Fruit fly (Drosophila melanogaster) whole organism, embryonic: ENCODE results near the gene CG13309.
A peak's percentile ranks its signal among the peaks of the same experiment; 100 is the strongest.

Experiments used
- Asciz ChIP-seq: fragments of 200-800 bp; sonication (Bioruptor generic); optimal IDR thresholded peaks from 2 replicates; lab custom pipeline; 2017; ENCODE audit warnings: missing biosample characterization, mild to moderate bottlenecking, missing genetic modification characterization, missing genetic modification reagents
- BEAF-32 ChIP-seq: fragments of 200-800 bp; sonication (Bioruptor generic); optimal IDR thresholded peaks from 3 replicates; lab custom pipeline; 2017; ENCODE audit warnings: missing biosample characterization, missing genetic modification characterization, mild to moderate bottlenecking, moderate library complexity, missing genetic modification reagents
- CG10431 ChIP-seq: fragments of 200-800 bp; sonication (Bioruptor generic); optimal IDR thresholded peaks from 3 replicates; lab custom pipeline; 2018; ENCODE audit warnings: missing biosample characterization, mild to moderate bottlenecking, missing genetic modification characterization
- CG11085 ChIP-seq: fragments of 200-800 bp; sonication (Bioruptor generic); IDR thresholded peaks from 2 replicates; pipeline ENCODE4 v1.3.6; 2022; ENCODE audit warnings: missing biosample characterization, missing genetic modification characterization
- CG11093 ChIP-seq: fragments of 200-800 bp; sonication (Bioruptor generic); IDR thresholded peaks from 3 replicates; pipeline ENCODE4 v1.3.6; 2022; ENCODE audit warnings: missing biosample characterization, missing genetic modification characterization
- CG11456 ChIP-seq: fragments of 200-800 bp; sonication (Bioruptor generic); IDR thresholded peaks from 3 replicates; pipeline ENCODE4 v1.3.6; 2022; ENCODE audit warnings: missing biosample characterization, missing genetic modification characterization
- CG12659 ChIP-seq: fragments of 200-800 bp; sonication (Bioruptor generic); optimal IDR thresholded peaks from 3 replicates; lab custom pipeline; 2017; ENCODE audit warnings: mild to moderate bottlenecking, missing biosample characterization, missing genetic modification reagents, missing genetic modification characterization
- CG13775 ChIP-seq: fragments of 200-800 bp; sonication (Bioruptor generic); optimal IDR thresholded peaks from 3 replicates; lab custom pipeline; 2017; ENCODE audit warnings: missing biosample characterization, mild to moderate bottlenecking, missing genetic modification characterization
- CG16813 ChIP-seq: fragments of 200-800 bp; sonication (Bioruptor generic); IDR thresholded peaks from 3 replicates; pipeline ENCODE4 v1.3.6; 2022; ENCODE audit warnings: missing biosample characterization, missing genetic modification characterization; ENCODE audit not compliant: partially characterized antibody
- CG17328 ChIP-seq: fragments of 200-800 bp; sonication (Bioruptor generic); IDR thresholded peaks from 2 replicates; pipeline ENCODE4 v1.3.6; 2022; ENCODE audit warnings: missing biosample characterization, missing genetic modification characterization
- CG2202 ChIP-seq: fragments of 200-800 bp; sonication (Bioruptor generic); optimal IDR thresholded peaks from 2 replicates; lab custom pipeline; 2018; ENCODE audit warnings: missing biosample characterization, mild to moderate bottlenecking, missing genetic modification characterization
- CG2889 ChIP-seq: fragments of 200-800 bp; sonication (Bioruptor generic); IDR thresholded peaks from 3 replicates; pipeline ENCODE4 v1.3.6; 2022; ENCODE audit warnings: missing biosample characterization, missing genetic modification characterization
- CG34422 ChIP-seq: fragments of 200-800 bp; sonication (Bioruptor generic); IDR thresholded peaks from 3 replicates; pipeline ENCODE4 v1.3.6; 2022; ENCODE audit warnings: missing biosample characterization, missing genetic modification characterization
- CG3838 ChIP-seq: fragments of 200-800 bp; sonication (Bioruptor generic); optimal IDR thresholded peaks from 3 replicates; lab custom pipeline; 2016; ENCODE audit warnings: missing biosample characterization, missing genetic modification characterization
- CG4328 ChIP-seq: fragments of 200-800 bp; sonication (Bioruptor generic); optimal IDR thresholded peaks from 3 replicates; lab custom pipeline; 2017; ENCODE audit warnings: missing biosample characterization, missing genetic modification reagents, missing genetic modification characterization
- CG4617 ChIP-seq: fragments of 200-800 bp; sonication (Bioruptor generic); optimal IDR thresholded peaks from 3 replicates; lab custom pipeline; 2016; ENCODE audit warnings: missing biosample characterization, missing genetic modification characterization, borderline replicate concordance
- CG5953 ChIP-seq: fragments of 200-800 bp; sonication (Bioruptor generic); IDR thresholded peaks from 2 replicates; pipeline ENCODE4 v1.3.6; 2022; ENCODE audit warnings: missing biosample characterization, missing genetic modification characterization
- CG8388 ChIP-seq: fragments of 200-800 bp; sonication (Bioruptor generic); optimal IDR thresholded peaks from 2 replicates; lab custom pipeline; 2019; ENCODE audit warnings: missing biosample characterization, mild to moderate bottlenecking, missing genetic modification characterization, moderate library complexity
- CG9215 ChIP-seq: fragments of 200-800 bp; sonication (Bioruptor generic); IDR thresholded peaks from 2 replicates; pipeline ENCODE4 v1.3.6; 2022; ENCODE audit warnings: missing biosample characterization, missing genetic modification characterization
- CG9876 ChIP-seq: fragments of 200-800 bp; sonication (Bioruptor generic); optimal IDR thresholded peaks from 2 replicates; lab custom pipeline; 2016; ENCODE audit warnings: missing biosample characterization, missing genetic modification characterization
- E2f2 ChIP-seq: fragments of 200-800 bp; sonication (Bioruptor generic); IDR thresholded peaks from 2 replicates; pipeline ENCODE4 v1.3.6; 2022; ENCODE audit warnings: missing biosample characterization, missing genetic modification characterization
- Ets65A ChIP-seq: fragments of 200-800 bp; sonication (Bioruptor generic); peaks from one replicate; lab custom pipeline; 2016; ENCODE audit warnings: missing biosample characterization, missing genetic modification characterization
- Gsc ChIP-seq: fragments of 200-800 bp; sonication (Bioruptor generic); IDR thresholded peaks from 2 replicates; pipeline ENCODE4 v1.3.6; 2022; ENCODE audit warnings: missing biosample characterization, missing genetic modification characterization
- HHEX ChIP-seq: fragments of 200-800 bp; sonication (Bioruptor generic); optimal IDR thresholded peaks from 3 replicates; lab custom pipeline; 2017; ENCODE audit warnings: missing biosample characterization, mild to moderate bottlenecking, missing genetic modification characterization, missing genetic modification reagents
- HLH54F ChIP-seq: fragments of 200-800 bp; sonication (Bioruptor generic); optimal IDR thresholded peaks from 3 replicates; lab custom pipeline; 2016; ENCODE audit warnings: missing biosample characterization, missing genetic modification characterization
- Hr39 ChIP-seq: fragments of >200 bp; optimal IDR thresholded peaks from 2 replicates; lab custom pipeline; 2017
- Meics ChIP-seq: fragments of 200-800 bp; sonication (Bioruptor generic); optimal IDR thresholded peaks from 2 replicates; lab custom pipeline; 2017; ENCODE audit warnings: missing biosample characterization, mild to moderate bottlenecking, missing genetic modification characterization
- NC2α ChIP-seq: fragments of 200-800 bp; sonication (Bioruptor generic); optimal IDR thresholded peaks from 2 replicates; lab custom pipeline; 2016; ENCODE audit warnings: missing biosample characterization, missing genetic modification characterization
- Oli ChIP-seq: fragments of 200-800 bp; sonication (Bioruptor generic); optimal IDR thresholded peaks from 2 replicates; lab custom pipeline; 2018; ENCODE audit warnings: missing biosample characterization, mild to moderate bottlenecking, missing genetic modification characterization, moderate library complexity
- PHDP ChIP-seq: fragments of 200-800 bp; sonication (Bioruptor generic); optimal IDR thresholded peaks from 3 replicates; lab custom pipeline; 2018; ENCODE audit warnings: missing biosample characterization, mild to moderate bottlenecking, missing genetic modification characterization, moderate library complexity
- Sox100B ChIP-seq: fragments of 200-800 bp; sonication (Bioruptor generic); optimal IDR thresholded peaks from 3 replicates; lab custom pipeline; 2018; ENCODE audit warnings: missing biosample characterization, mild to moderate bottlenecking, missing genetic modification characterization
- Ssrp ChIP-seq: fragments of 200-800 bp; sonication (Bioruptor generic); optimal IDR thresholded peaks from 2 replicates; lab custom pipeline; 2018; ENCODE audit warnings: missing biosample characterization, mild to moderate bottlenecking, missing genetic modification characterization, moderate library complexity
- TFAM ChIP-seq: fragments of 200-800 bp; sonication (Bioruptor generic); optimal IDR thresholded peaks from 2 replicates; lab custom pipeline; 2017; ENCODE audit warnings: missing biosample characterization, missing genetic modification characterization, inconsistent platforms
- Trl ChIP-seq, 3 experiments: fragments of >200 bp in 2 of 3; fragments of 200-800 bp in 1 of 3; sonication (Bioruptor generic) in 1 of 3; optimal IDR thresholded peaks; 2 replicates in 1 of 3; 3 replicates in 2 of 3; lab custom pipeline; 2016 to 2017; ENCODE audit warnings: missing biosample characterization in 1 of 3, missing genetic modification characterization in 1 of 3
- br ChIP-seq: fragments of >200 bp; optimal IDR thresholded peaks from 2 replicates; lab custom pipeline; 2017
- crc ChIP-seq: fragments of 200-800 bp; sonication (Bioruptor generic); optimal IDR thresholded peaks from 2 replicates; lab custom pipeline; 2016; ENCODE audit warnings: missing biosample characterization, missing genetic modification characterization
- dan ChIP-seq: fragments of 200-800 bp; sonication (Bioruptor generic); IDR thresholded peaks from 2 replicates; pipeline ENCODE4 v1.3.6; 2022; ENCODE audit warnings: missing biosample characterization, missing genetic modification characterization
- ewg ChIP-seq: fragments of 200-800 bp; sonication (Bioruptor generic); optimal IDR thresholded peaks from 3 replicates; lab custom pipeline; 2017; ENCODE audit warnings: mild to moderate bottlenecking, missing biosample characterization, missing genetic modification reagents, missing genetic modification characterization
- exex ChIP-seq: fragments of 200-800 bp; sonication (Bioruptor generic); optimal IDR thresholded peaks from 4 replicates; lab custom pipeline; 2018; ENCODE audit warnings: missing biosample characterization, mild to moderate bottlenecking, missing genetic modification characterization, moderate library complexity
- fd96Cb ChIP-seq: fragments of 200-800 bp; sonication (Bioruptor generic); optimal IDR thresholded peaks from 2 replicates; lab custom pipeline; 2018; ENCODE audit warnings: missing biosample characterization, mild to moderate bottlenecking, missing genetic modification characterization, moderate library complexity
- hth ChIP-seq: fragments of >200 bp; optimal IDR thresholded peaks from 2 replicates; lab custom pipeline; 2017; ENCODE audit warnings: inconsistent platforms
- lilli ChIP-seq: fragments of 200-800 bp; sonication (Bioruptor generic); optimal IDR thresholded peaks from 3 replicates; lab custom pipeline; 2016; ENCODE audit warnings: missing biosample characterization, missing genetic modification characterization
- lmd ChIP-seq: fragments of 200-800 bp; sonication (Bioruptor generic); IDR thresholded peaks from 2 replicates; pipeline ENCODE4 v1.3.6; 2022; ENCODE audit warnings: missing biosample characterization, missing genetic modification characterization
- nerfin-1 ChIP-seq: fragments of 200-800 bp; sonication (Bioruptor generic); optimal IDR thresholded peaks from 3 replicates; lab custom pipeline; 2019; ENCODE audit warnings: missing biosample characterization, mild to moderate bottlenecking, missing genetic modification characterization, moderate library complexity
- sisA ChIP-seq: fragments of 200-800 bp; sonication (Bioruptor generic); IDR thresholded peaks from 2 replicates; pipeline ENCODE4 v1.3.6; 2022; ENCODE audit warnings: missing biosample characterization, missing genetic modification characterization
- slou ChIP-seq: fragments of 200-800 bp; sonication (Bioruptor generic); optimal IDR thresholded peaks from 3 replicates; lab custom pipeline; 2016; ENCODE audit warnings: missing biosample characterization, missing genetic modification characterization
- tll ChIP-seq, 2 experiments: fragments of 200-800 bp in 1 of 2; fragments of >200 bp in 1 of 2; sonication (Bioruptor generic) in 1 of 2; optimal IDR thresholded peaks; 2 replicates each; lab custom pipeline; 2017 to 2019; ENCODE audit warnings: missing biosample characterization in 2 of 2, missing genetic modification characterization in 2 of 2, mild to moderate bottlenecking in 1 of 2, moderate library complexity in 1 of 2
- twi ChIP-seq: fragments of 200-800 bp; optimal IDR thresholded peaks from 2 replicates; lab custom pipeline; 2019; ENCODE audit warnings: missing biosample characterization, mild to moderate bottlenecking, missing genetic modification characterization, moderate library complexity
- vnd ChIP-seq: fragments of 200-800 bp; sonication (Bioruptor generic); IDR thresholded peaks from 3 replicates; pipeline ENCODE4 v1.3.6; 2022; ENCODE audit warnings: missing biosample characterization, missing genetic modification characterization; ENCODE audit not compliant: partially characterized antibody
- wek ChIP-seq: fragments of 200-800 bp; sonication (Bioruptor generic); optimal IDR thresholded peaks from 3 replicates; lab custom pipeline; 2018; ENCODE audit warnings: missing biosample characterization, mild to moderate bottlenecking, missing genetic modification characterization, moderate library complexity

Gene CG13309

DNA sequence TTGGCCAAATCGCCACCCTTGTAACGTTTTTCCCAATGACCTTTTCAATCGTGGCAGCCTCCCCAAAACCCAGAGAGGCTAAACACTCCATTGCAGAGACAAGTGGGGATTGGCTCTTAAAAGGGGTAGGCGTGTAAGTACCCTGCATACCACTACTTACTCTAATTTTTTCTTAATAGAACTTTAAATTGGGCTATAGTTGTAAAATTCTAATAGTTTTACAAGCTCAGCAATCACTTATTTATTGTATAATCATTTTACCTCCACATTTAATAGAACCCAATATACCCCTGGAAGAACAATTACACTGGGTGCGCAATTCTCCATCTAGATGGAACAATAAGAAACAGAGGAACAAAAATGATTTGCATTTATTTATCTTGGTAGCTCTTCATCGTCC, 31.6 kb downstream of the CG13309 start (continued):
- no peak for TF ChIP-seq CG10431
- TF ChIP-seq HHEX: peak; percentile 65
- peak; percentile 70 for TF ChIP-seq Meics (GFP tag; lab: Kevin White, UChicago)
- no peak for TF ChIP-seq br (lab: Kevin White, UChicago)
- peak; percentile 54 for TF ChIP-seq ewg (GFP tag; lab: Kevin White, UChicago)
- TF ChIP-seq CG11093 (GFP tag; lab: Robert Waterston, UW): peak; percentile 28; the same call in 1 of the 3 replicates
- peak; percentile 24 for TF ChIP-seq wek (GFP tag; lab: Kevin White, UChicago)
- TF ChIP-seq Hr39: no peak
- no peak for TF ChIP-seq CG4617 (GFP tag; lab: Kevin White, UChicago)
- peak; percentile 51; the same call in 1 of the 2 replicates for TF ChIP-seq E2f2 (GFP tag; lab: Robert Waterston, UW)
- TF ChIP-seq Oli (tag; lab: Kevin White, UChicago): peak; percentile 83
- TF ChIP-seq Sox100B: peak; percentile 64
- peak; percentile 76 for TF ChIP-seq lilli (GFP tag; lab: Kevin White, UChicago)
- TF ChIP-seq CG8388 (GFP tag; lab: Kevin White, UChicago): peak; percentile 65
- no peak for TF ChIP-seq CG4328 (GFP tag; lab: Kevin White, UChicago)
- peak; percentile 23 for TF ChIP-seq slou
- no peak for TF ChIP-seq BEAF-32
- peak; percentile 69; the same call in 1 of the 3 replicates for TF ChIP-seq CG34422 (GFP tag; lab: Robert Waterston, UW)
- 0 out of 2 replicates have a peak, but pooled peaks have one; percentile 39 for TF ChIP-seq Gsc (GFP tag; lab: Robert Waterston, UW)
- peak; percentile 19 for TF ChIP-seq exex (tag; lab: Kevin White, UChicago)
- TF ChIP-seq lmd (GFP tag; lab: Robert Waterston, UW): peak; percentile 84
- peak; percentile 77 for TF ChIP-seq CG12659 (GFP tag; lab: Kevin White, UChicago)
- TF ChIP-seq nerfin-1 (tag; lab: Kevin White, UChicago): peak; percentile 61
- peak; percentile 68 for TF ChIP-seq Ssrp (tag; lab: Kevin White, UChicago)
- peak; percentile 55 for TF ChIP-seq HLH54F (GFP tag; lab: Kevin White, UChicago)
- no peak for TF ChIP-seq CG9876 (GFP tag; lab: Kevin White, UChicago)
- TF ChIP-seq CG11456 (GFP tag; lab: Robert Waterston, UW): peak; percentile 78; the same call in 1 of the 3 replicates
- no peak for TF ChIP-seq TFAM (GFP tag; lab: Kevin White, UChicago)
- peak; percentile 39 for TF ChIP-seq NC2α (GFP tag; lab: Kevin White, UChicago)
- no peak for TF ChIP-seq CG3838 (GFP tag; lab: Kevin White, UChicago)
- TF ChIP-seq CG5953 (GFP tag; lab: Robert Waterston, UW): peak; percentile 66
- no peak for TF ChIP-seq tll (GFP tag; optimal IDR thresholded peaks at IDR 0.05; lab: Kevin White, UChicago)
- peak; percentile 60 for TF ChIP-seq crc (GFP tag; lab: Kevin White, UChicago)
- peak; percentile 26 for TF ChIP-seq Ets65A (GFP tag; lab: Kevin White, UChicago)
- TF ChIP-seq CG9215 (GFP tag; lab: Robert Waterston, UW): peak; percentile 49; the same call in 1 of the 2 replicates
- no peak for TF ChIP-seq CG16813 (GFP tag; lab: Robert Waterston, UW)
- TF ChIP-seq hth (lab: Kevin White, UChicago): no peak
- peak; percentile 78 for TF ChIP-seq fd96Cb (tag; lab: Kevin White, UChicago)
- peak; percentile 75 for TF ChIP-seq sisA
- TF ChIP-seq CG2202 (tag; lab: Kevin White, UChicago): peak; percentile 28
- peak; percentile 80 for TF ChIP-seq PHDP (tag; lab: Kevin White, UChicago)
- peak; percentile 47 for TF ChIP-seq CG13775 (GFP tag; lab: Kevin White, UChicago)
- peak; percentile 25; the same call in 1 of the 2 replicates for TF ChIP-seq CG11085 (GFP tag; lab: Robert Waterston, UW)
- 0 out of 2 replicates have a peak, but pooled peaks have one; percentile 25 for TF ChIP-seq dan (GFP tag; lab: Robert Waterston, UW)
- peak; percentile 26; the same call in 1 of the 3 replicates for TF ChIP-seq CG2889 (GFP tag; lab: Robert Waterston, UW)
- peak; percentile 42 for TF ChIP-seq twi (tag; lab: Kevin White, UChicago)
- peak; percentile 55 for TF ChIP-seq Asciz
- TF ChIP-seq CG17328: peak; percentile 80
- TF ChIP-seq vnd (GFP tag; lab: Robert Waterston, UW): no peak
- TF ChIP-seq Trl (optimal IDR thresholded peaks at IDR 0.05; lab: Kevin White, UChicago): no peak
- peak; percentile 60 for TF ChIP-seq Trl (GFP tag; optimal IDR thresholded peaks at IDR 0.05; lab: Kevin White, UChicago)
